Worm (Caenorhabditis elegans) whole organism, mixed stage, embryonic: Measurements from ENCODE around the gene clec-215.

Source experiments
- bed-3 ChIP-seq: fragments of 200-800 bp; sonication (Bioruptor generic); optimal IDR thresholded peaks from 3 replicates; lab custom pipeline; 2018; ENCODE audit warnings: mild to moderate bottlenecking, missing genetic modification characterization, moderate library complexity, missing compliant biosample characterization
- ceh-39 ChIP-seq: fragments of 150-350 bp; optimal IDR thresholded peaks from 2 replicates; lab custom pipeline; 2014; ENCODE audit warnings: missing biosample characterization, missing genetic modification characterization
- ceh-83 ChIP-seq: fragments of 200-800 bp; sonication (Bioruptor generic); optimal IDR thresholded peaks from 2 replicates; lab custom pipeline; 2018; ENCODE audit warnings: mild to moderate bottlenecking, missing genetic modification characterization, missing compliant biosample characterization
- elt-3 ChIP-seq: fragments of 150-350 bp; optimal IDR thresholded peaks from 2 replicates; lab custom pipeline; 2014; ENCODE audit warnings: missing biosample characterization, missing genetic modification characterization
- lin-13 ChIP-seq: fragments of 150-350 bp; optimal IDR thresholded peaks from 2 replicates; lab custom pipeline; 2014; ENCODE audit warnings: missing biosample characterization, missing genetic modification characterization
- mep-1 ChIP-seq: fragments of 150-350 bp; optimal IDR thresholded peaks from 2 replicates; lab custom pipeline; 2017; ENCODE audit warnings: missing biosample characterization, missing genetic modification reagents, missing genetic modification characterization, inconsistent platforms
- nhr-237 ChIP-seq: fragments of 150-350 bp; optimal IDR thresholded peaks from 2 replicates; lab custom pipeline; 2014; ENCODE audit warnings: missing biosample characterization, missing genetic modification characterization
- nhr-28 ChIP-seq: fragments of 150-350 bp; optimal IDR thresholded peaks from 2 replicates; lab custom pipeline; 2014; ENCODE audit warnings: missing biosample characterization, missing genetic modification characterization
- pha-4 ChIP-seq: fragments of 150-350 bp; optimal IDR thresholded peaks from 2 replicates; lab custom pipeline; 2018; ENCODE audit warnings: missing biosample characterization, missing genetic modification reagents, missing genetic modification characterization
- unc-120 ChIP-seq: sonication (generic microtip); optimal IDR thresholded peaks from 2 replicates; lab custom pipeline; 2017; ENCODE audit warnings: missing genetic modification characterization, missing compliant biosample characterization; ENCODE audit not compliant: poor library complexity, severe bottlenecking
- unc-62 ChIP-seq: fragments of 150-350 bp; optimal IDR thresholded peaks from 2 replicates; lab custom pipeline; 2014; ENCODE audit warnings: missing biosample characterization, missing genetic modification reagents, missing genetic modification characterization
- ztf-11 ChIP-seq: fragments of 150-350 bp; optimal IDR thresholded peaks from 2 replicates; lab custom pipeline; 2014; ENCODE audit warnings: missing biosample characterization, missing genetic modification characterization

- TF ChIP-seq lin-13 (no peak), nhr-28 (tag; lab: Kevin White, UChicago) (no peak), ceh-83 (no peak), elt-3 (tag; lab: Kevin White, UChicago) (no peak), ceh-39 (no peak), pha-4 (tag; lab: Kevin White, UChicago) (no peak), mep-1 (no peak), nhr-237 (tag; lab: Kevin White, UChicago) (no peak), unc-62 (GFP tag; lab: Kevin White, UChicago) (no peak), ztf-11 (tag; lab: Kevin White, UChicago) (no peak), unc-120 (no peak), bed-3 (GFP tag; lab: Kevin White, UChicago) (no peak)
These were observed 25.7 kb downstream of the clec-215 start, which contains the start of gene clec-45 for ce11 chrV:7637801-7638200.
